Worm (Caenorhabditis elegans) whole organism, L2 larva: Measurements from ENCODE around the gene F54B11.7.

ENCODE experiments used
- ceh-16 ChIP-seq: fragments of 150-350 bp; optimal IDR thresholded peaks from 2 replicates; lab custom pipeline; 2014; ENCODE audit warnings: missing biosample characterization, missing genetic modification characterization
- elt-3 ChIP-seq: sonication (generic microtip); optimal IDR thresholded peaks from 2 replicates; lab custom pipeline; 2017; ENCODE audit warnings: missing biosample characterization, missing genetic modification characterization
- fos-1 ChIP-seq: fragments of 150-350 bp; optimal IDR thresholded peaks from 2 replicates; lab custom pipeline; 2014; ENCODE audit warnings: missing biosample characterization, missing genetic modification characterization
- sma-9 ChIP-seq, 2 experiments: fragments of 150-350 bp in 1 of 2; sonication (generic microtip) in 1 of 2; optimal IDR thresholded peaks; 2 replicates each; lab custom pipeline; 2014 to 2016; ENCODE audit warnings: missing genetic modification characterization in 2 of 2, mild to moderate bottlenecking in 1 of 2, missing biosample characterization in 1 of 2, missing compliant biosample characterization in 1 of 2, missing genetic modification reagents in 1 of 2, moderate library complexity in 1 of 2
- snpc-4 ChIP-seq: fragments of 150-350 bp; optimal IDR thresholded peaks from 2 replicates; lab custom pipeline; 2014; ENCODE audit warnings: missing biosample characterization, missing genetic modification characterization
- unc-39 ChIP-seq: fragments of 150-350 bp; optimal IDR thresholded peaks from 2 replicates; lab custom pipeline; 2014; ENCODE audit warnings: missing biosample characterization, missing genetic modification characterization
- unc-62 ChIP-seq: fragments of 150-350 bp; optimal IDR thresholded peaks from 2 replicates; lab custom pipeline; 2014; ENCODE audit warnings: missing biosample characterization, missing genetic modification reagents, missing genetic modification characterization
- ztf-11 ChIP-seq: sonication (generic microtip); optimal IDR thresholded peaks from 2 replicates; lab custom pipeline; 2017; ENCODE audit warnings: missing biosample characterization, missing genetic modification characterization

DNA sequence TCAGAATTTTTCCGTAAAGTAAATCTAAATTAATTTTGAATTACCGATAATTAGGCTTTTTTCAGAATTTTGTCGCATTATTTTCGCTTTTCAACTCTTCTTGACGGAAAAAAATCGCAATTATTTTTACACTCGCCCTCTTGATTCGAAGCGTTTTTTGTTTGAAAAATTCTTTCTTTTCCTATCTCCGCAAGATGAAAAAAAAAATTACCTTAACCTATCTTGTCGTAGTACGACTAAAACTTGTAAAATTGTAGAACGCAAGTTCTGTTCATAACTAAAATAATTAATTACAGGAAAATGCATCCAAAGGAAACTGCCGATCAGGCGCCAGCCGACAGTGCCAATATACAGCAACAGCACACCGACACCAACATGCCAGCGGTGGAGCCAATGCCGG, at the start of gene F54B11.7:
- TF ChIP-seq fos-1 (tag; lab: Kevin White, UChicago) = no peak
- TF ChIP-seq elt-3 = no peak
- no peak for TF ChIP-seq ceh-16 (tag; lab: Kevin White, UChicago)
- TF ChIP-seq unc-62 (GFP tag; lab: Kevin White, UChicago) = no peak
- no peak for TF ChIP-seq ztf-11 (tag; lab: Kevin White, UChicago)
- TF ChIP-seq unc-39 (tag; lab: Kevin White, UChicago) = no peak
- no peak for TF ChIP-seq snpc-4
- no peak for TF ChIP-seq sma-9 (GFP tag; optimal IDR thresholded peaks at IDR 0.05; lab: Kevin White, UChicago)
- TF ChIP-seq sma-9 (tag; optimal IDR thresholded peaks at IDR 0.05; lab: Kevin White, UChicago) = no peak
